Fruit fly (Drosophila melanogaster): ENCODE measurements around the gene HBS1.
A peak's percentile ranks its signal among the peaks of the same experiment; 100 is the strongest.

HBS1 gene

DNA sequence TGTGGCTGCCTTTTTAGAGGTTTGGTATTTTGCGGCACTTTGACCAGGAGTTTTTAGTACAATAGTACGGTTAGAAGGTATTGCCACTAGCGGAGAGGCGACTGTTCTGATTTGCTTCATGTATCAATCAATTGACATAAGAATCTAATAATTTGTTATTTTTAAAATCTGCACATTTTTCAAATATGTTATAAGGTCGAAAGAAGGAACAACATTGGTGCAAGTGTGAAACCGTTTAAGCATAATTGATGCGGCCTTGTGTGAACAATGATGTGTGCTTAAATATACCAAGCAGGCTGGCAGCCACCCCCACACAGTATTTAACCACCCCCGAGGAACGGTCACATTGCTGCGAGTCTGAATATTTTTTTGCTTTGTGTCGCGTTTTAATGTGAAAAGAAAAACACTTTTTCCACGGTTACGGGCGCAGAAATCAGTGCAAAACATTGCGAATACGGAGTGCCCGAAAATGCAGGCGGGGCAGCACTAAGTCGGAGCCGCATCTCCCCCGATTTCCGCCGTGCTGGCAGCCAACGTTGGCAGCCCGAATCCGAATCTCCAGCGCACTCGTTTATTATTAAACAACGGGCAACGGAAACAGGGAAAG lies at the start of gene HBS1, which contains the start of gene CG12025:
HBS1 (minus strand) TSS at position 120 of the 607 bp plus-strand sequence.
CG12025 (plus strand) TSS at position 310 of the 607 bp plus-strand sequence.
- TF ChIP-seq CG17801 (GFP tag; optimal IDR thresholded peaks at IDR 0.05; ENCODE audit: partially characterized antibody) = no peak

- TF ChIP-seq CG17801 (GFP tag; optimal IDR thresholded peaks at IDR 0.05; ENCODE audit: partially characterized antibody) = no peak
Measured at dm6 chr3L:1914668-1915067, 49.6 kb upstream of the HBS1 start.

DNA sequence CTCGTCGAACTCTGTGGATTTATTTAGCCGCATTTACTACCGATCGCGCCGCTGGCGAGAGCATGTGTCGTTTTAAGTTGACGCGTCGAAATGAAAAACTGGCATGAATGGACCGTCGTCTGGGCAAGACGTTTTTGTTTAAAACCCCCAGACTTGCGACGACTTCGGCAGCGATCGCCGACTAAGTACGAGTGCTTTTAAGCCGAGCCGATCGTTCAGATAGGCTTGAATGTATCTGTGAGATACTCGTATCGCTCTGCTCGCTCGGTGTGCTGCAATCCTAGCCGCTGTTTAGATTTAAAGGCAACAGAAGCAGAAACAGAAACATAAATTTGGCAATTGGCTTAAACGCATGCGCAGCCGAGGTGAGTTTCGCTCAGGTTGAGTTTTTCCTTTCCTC lies 45.1 kb upstream of the HBS1 start, which contains the start of gene dsb:
dsb (minus strand) TSS at position 91 of the 400 bp plus-strand sequence.
- no peak for TF ChIP-seq CG17801 (GFP tag; optimal IDR thresholded peaks at IDR 0.05; ENCODE audit: partially characterized antibody)

DNA sequence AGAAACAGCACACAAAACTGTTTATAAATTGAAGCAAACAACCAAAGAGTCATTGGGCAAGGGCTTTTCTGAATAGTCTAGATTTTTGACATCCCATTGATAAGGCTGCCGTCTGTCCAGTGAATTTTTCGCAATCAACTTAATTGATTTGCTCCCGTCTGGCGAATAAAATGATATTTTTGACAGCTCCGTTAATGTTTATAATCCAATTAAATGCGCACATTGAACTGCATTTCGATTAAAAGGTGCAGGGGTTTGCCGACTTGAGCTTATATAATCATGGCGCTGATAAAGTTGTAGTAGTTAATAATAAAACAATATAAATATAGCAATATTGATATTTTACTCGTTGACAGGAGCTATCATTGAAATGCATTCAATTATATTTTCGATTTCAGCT lies 44.0 kb upstream of the HBS1 start:
- no peak for TF ChIP-seq CG17801 (GFP tag; optimal IDR thresholded peaks at IDR 0.05; ENCODE audit: partially characterized antibody)

DNA sequence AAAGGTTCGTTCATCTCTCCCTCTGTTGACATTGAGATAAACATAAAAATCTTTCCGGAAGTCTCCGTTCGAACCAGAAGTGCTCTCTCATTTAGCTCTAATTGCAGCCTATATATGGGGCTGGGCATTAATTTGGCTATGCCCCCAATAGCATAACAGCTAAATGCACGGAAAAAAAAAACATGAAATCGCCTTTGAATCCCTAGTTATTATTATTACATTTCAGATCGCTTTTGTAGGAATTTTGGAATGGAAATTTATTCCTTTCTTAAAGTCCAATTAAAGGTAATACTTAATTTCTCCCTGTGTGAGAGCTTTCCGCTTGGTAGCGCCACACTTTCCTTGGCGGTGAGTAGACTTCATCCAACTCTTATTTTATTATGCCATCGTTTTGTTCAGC lies 41.2 kb upstream of the HBS1 start:
- no peak for TF ChIP-seq CG17801 (GFP tag; optimal IDR thresholded peaks at IDR 0.05; ENCODE audit: partially characterized antibody)

DNA sequence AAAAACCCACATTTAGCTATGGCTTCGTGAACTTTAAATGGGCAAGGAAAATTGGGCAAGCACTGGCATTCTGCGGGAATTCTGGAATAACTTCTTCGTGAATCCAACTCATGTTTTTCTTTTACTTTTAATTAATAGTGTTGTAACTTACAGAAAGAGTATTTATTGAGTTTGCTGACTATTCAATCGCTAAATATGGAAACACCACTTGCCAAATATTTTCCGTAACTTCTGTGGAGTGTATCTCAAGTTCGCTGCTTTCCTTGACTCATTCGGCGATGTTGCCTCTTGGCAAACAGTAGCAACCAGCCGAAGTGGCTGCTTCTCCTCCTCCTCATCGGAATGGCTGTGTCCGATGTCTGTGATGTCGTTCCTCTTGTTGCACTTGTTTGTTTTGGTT lies 40.2 kb upstream of the HBS1 start:
- no peak for TF ChIP-seq CG17801 (GFP tag; optimal IDR thresholded peaks at IDR 0.05; ENCODE audit: partially characterized antibody)

- TF ChIP-seq CG17801 (GFP tag; optimal IDR thresholded peaks at IDR 0.05; ENCODE audit: partially characterized antibody) = no peak
Measured at dm6 chr3L:1904440-1904839, 39.4 kb upstream of the HBS1 start.

DNA sequence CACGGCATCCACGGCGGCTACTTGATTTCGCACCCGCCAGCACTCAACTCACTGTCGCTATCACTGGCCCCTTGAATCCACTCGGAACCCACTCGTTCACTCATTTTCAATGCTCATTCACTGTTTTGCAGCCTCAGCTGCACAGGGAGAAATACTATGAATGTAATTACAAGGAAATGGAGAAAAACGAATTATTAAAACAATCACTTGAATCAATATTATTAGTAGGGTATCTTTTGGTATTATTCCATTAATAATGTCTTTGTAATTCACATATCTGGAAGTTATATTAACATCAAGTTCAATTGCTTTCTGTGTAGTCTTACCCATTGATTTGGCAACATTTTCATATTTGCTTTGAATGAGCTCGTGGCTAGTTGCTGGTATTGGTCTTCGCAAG lies 35.6 kb upstream of the HBS1 start:
- TF ChIP-seq CG17801 (GFP tag; optimal IDR thresholded peaks at IDR 0.05; ENCODE audit: partially characterized antibody) = no peak

DNA sequence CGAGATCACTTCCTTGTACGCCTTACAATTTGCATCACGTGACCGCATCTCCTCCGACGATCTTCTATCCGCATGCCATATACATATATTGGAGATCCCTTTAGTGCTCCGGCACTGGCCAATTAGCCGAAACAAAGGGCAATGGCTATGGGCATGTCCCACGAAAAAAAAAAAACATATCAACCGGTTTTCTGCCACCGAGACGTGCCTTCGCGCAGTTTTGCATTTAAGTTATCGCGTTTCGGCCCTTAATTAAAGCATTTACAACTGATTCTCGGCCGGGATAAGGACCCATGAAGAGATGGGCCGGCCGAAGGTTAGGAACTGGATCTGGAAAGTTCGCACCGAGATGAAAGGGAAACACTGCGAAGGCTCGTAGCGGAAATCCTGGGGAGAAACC lies 34.6 kb upstream of the HBS1 start:
- TF ChIP-seq CG17801 (GFP tag; optimal IDR thresholded peaks at IDR 0.05; ENCODE audit: partially characterized antibody) = no peak

- TF ChIP-seq CG17801 (GFP tag; optimal IDR thresholded peaks at IDR 0.05; ENCODE audit: partially characterized antibody) = no peak
Measured at dm6 chr3L:1897709-1898108, 32.7 kb upstream of the HBS1 start.

DNA sequence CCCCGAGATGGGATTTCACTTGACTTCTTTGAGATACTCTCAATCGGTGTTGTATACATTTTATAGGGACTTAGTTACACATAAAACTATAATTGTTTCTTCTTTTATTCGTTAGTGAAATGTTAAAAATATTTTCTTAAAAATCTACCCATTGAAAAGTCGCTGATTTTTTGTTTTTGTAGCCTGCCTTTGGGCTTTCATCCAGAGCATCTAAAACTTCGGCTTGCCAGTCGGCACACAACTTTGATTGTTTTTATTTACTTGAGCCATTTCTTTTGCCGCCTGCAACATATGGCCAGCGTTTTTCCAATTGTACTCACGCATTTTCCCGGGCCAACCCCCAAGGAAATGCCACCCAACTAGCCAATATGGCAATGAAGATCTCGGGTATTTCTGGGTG lies 26.9 kb upstream of the HBS1 start:
- no peak for TF ChIP-seq CG17801 (GFP tag; optimal IDR thresholded peaks at IDR 0.05; ENCODE audit: partially characterized antibody)

dm6 chr3L:1890941-1891340 lies 25.9 kb upstream of the HBS1 start:
- TF ChIP-seq CG17801 (GFP tag; optimal IDR thresholded peaks at IDR 0.05; ENCODE audit: partially characterized antibody) = no peak

- peak; percentile 42 for TF ChIP-seq CG17801 (GFP tag; optimal IDR thresholded peaks at IDR 0.05; ENCODE audit: partially characterized antibody)
Measured at dm6 chr3L:1887929-1888529, 23.0 kb upstream of the HBS1 start.

DNA sequence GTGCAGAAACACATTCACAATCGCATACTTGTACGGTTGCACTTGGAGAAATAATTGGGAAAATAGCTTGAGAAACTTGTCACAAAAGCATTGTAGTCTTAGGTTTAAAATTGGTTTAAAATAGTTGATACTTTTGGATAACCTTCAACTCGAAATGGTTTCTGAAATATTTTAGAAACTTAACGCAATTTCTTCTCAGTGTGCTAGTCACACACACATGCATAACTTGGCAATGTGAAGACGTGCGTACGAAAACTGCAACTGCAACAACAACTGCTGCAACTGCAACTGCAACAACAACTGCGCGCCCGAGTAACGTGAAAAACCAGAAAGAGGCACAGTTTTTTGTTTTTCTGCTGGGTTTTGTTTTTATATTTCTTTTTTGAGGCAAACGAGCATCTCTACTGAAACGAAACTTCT lies 21.1 kb upstream of the HBS1 start:
- TF ChIP-seq CG17801 (GFP tag; optimal IDR thresholded peaks at IDR 0.05; ENCODE audit: partially characterized antibody) = peak; percentile 81

DNA sequence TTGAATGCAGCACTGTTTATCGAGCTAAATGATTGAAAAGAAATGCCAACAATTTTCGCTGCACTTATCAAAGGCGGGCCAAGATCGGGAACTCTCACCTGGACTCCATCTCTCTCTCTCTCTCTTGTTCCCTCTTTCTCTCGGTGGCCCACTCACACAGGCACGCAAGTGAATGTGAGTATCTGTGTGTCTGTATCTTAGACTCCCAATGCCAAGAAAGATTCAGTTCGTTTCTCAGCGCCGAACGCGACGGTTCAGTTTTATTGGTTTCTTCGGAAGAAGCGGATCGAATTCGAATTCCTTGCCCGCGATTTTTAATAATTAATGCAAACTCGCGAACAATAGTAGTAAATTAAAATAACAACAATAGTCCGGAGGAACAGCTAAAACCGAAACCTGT lies 20.4 kb upstream of the HBS1 start, which contains the start of gene Tmhs:
Tmhs (plus strand) TSS at position 222 of the 400 bp plus-strand sequence.
- TF ChIP-seq CG17801 (GFP tag; optimal IDR thresholded peaks at IDR 0.05; ENCODE audit: partially characterized antibody) = no peak

- peak; percentile 44 for TF ChIP-seq CG17801 (GFP tag; optimal IDR thresholded peaks at IDR 0.05; ENCODE audit: partially characterized antibody)
Measured at dm6 chr3L:1884652-1885051, 19.6 kb upstream of the HBS1 start, which contains the start of gene Aprt. Gene Aprt (minus strand): TSS chr3L:1885019.
